Worm (Caenorhabditis elegans): Measurements from ENCODE around the gene T07D4.2.

The T07D4.2 gene

DNA sequence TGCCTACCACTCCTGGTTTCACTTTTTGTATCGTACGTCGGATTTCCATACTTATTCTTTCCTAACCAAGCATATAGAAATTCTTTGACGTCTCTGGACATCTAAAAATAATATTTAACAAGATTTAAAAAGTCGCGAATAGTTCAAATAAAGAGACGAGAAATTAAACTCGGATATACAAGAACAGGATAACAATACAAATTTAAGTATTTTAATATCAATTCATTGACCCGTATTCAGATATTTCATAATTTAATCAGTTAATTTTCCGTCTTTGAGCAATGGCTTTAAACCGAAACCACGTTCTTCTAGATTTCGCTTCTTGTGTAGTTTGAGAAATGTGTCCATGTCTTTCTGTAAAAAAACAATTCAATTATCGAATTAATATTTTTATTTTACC, 9.8 kb upstream of the T07D4.2 start, which contains the start of gene rha-1:
rha-1 (minus strand) TSS at position 101 of the 400 bp plus-strand sequence.
- TF ChIP-seq ZK546.5 (tag; optimal IDR thresholded peaks at IDR 0.05) (no peak), nhr-10 (tag; optimal IDR thresholded peaks at IDR 0.05) (no peak), dmd-4 (tag; optimal IDR thresholded peaks at IDR 0.05) (no peak), ztf-1 (GFP tag; conservative IDR thresholded peaks at IDR 0.05) (no peak), lin-39 (tag; optimal IDR thresholded peaks at IDR 0.05) (no peak), blmp-1 (tag; optimal IDR thresholded peaks at IDR 0.05; ENCODE audit: insufficient read depth) (no peak), mab-5 (tag; optimal IDR thresholded peaks at IDR 0.05) (no peak), nhr-129 (tag; optimal IDR thresholded peaks at IDR 0.05) (no peak), ceh-82 (tag; optimal IDR thresholded peaks at IDR 0.05) (no peak), unc-55 (GFP tag; optimal IDR thresholded peaks at IDR 0.05) (no peak), snpc-4 (tag; optimal IDR thresholded peaks at IDR 0.05) (no peak), skn-1 (tag; optimal IDR thresholded peaks at IDR 0.05) (no peak)

ce11 chrII:8878528-8878927, 4.8 kb upstream of the T07D4.2 start:
- no peak for TF ChIP-seq mbf-1 (tag; optimal IDR thresholded peaks at IDR 0.05)
- no peak for TF ChIP-seq egl-27 (tag; optimal IDR thresholded peaks at IDR 0.05)
- TF ChIP-seq C34F6.9 (tag; optimal IDR thresholded peaks at IDR 0.05) = no peak
- TF ChIP-seq lsy-2 (tag; optimal IDR thresholded peaks at IDR 0.05) = no peak
- no peak for TF ChIP-seq blmp-1 (tag; optimal IDR thresholded peaks at IDR 0.05; ENCODE audit: insufficient read depth)
- no peak for TF ChIP-seq elt-3 (tag; optimal IDR thresholded peaks at IDR 0.05)
- no peak for TF ChIP-seq ZK546.5 (tag; optimal IDR thresholded peaks at IDR 0.05)
- TF ChIP-seq ama-1 (optimal IDR thresholded peaks at IDR 0.05) = no peak
- TF ChIP-seq ceh-82 (tag; optimal IDR thresholded peaks at IDR 0.05) = no peak
- no peak for TF ChIP-seq ztf-11 (tag; optimal IDR thresholded peaks at IDR 0.05)
- no peak for TF ChIP-seq ceh-16 (tag; optimal IDR thresholded peaks at IDR 0.05)
- no peak for TF ChIP-seq nhr-21 (tag; optimal IDR thresholded peaks at IDR 0.05)
- no peak for TF ChIP-seq Y55F3AM.14 (GFP tag; optimal IDR thresholded peaks at IDR 0.05)

ce11 chrII:8877032-8877985, 3.6 kb upstream of the T07D4.2 start:
- TF ChIP-seq snpc-4 (tag; optimal IDR thresholded peaks at IDR 0.05) = peak; percentile 67
- no peak for TF ChIP-seq alr-1 (tag; optimal IDR thresholded peaks at IDR 0.05)

DNA sequence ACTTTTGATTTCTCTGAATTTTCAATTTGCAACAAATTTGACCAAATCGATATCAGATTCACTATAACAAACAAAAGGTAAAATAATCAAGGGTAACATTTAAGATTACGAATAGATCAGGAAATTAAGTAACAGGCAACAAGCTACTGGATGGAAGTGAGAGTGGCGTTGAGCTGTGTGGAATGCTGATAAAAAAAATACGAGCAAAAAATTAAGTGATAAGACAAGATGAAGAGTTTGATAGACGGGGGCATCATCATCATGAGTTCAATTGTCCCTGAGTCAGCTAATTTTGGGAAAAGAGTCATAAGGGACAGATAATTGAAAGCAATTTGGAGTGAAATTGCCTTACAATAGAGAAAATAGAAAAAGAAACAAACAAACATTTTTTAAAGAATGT, 6.9 kb downstream of the T07D4.2 start:
- no peak for TF ChIP-seq nhr-12 (tag; optimal IDR thresholded peaks at IDR 0.05)
- TF ChIP-seq crh-2 (tag; optimal IDR thresholded peaks at IDR 0.05) = peak; percentile 9
- peak; percentile 93 for TF ChIP-seq fos-1 (tag; optimal IDR thresholded peaks at IDR 0.05)
- no peak for TF ChIP-seq sma-9 (GFP tag; optimal IDR thresholded peaks at IDR 0.05)
- TF ChIP-seq sma-9 (tag; optimal IDR thresholded peaks at IDR 0.05) = no peak
- no peak for TF ChIP-seq peb-1 (tag; optimal IDR thresholded peaks at IDR 0.05)

DNA sequence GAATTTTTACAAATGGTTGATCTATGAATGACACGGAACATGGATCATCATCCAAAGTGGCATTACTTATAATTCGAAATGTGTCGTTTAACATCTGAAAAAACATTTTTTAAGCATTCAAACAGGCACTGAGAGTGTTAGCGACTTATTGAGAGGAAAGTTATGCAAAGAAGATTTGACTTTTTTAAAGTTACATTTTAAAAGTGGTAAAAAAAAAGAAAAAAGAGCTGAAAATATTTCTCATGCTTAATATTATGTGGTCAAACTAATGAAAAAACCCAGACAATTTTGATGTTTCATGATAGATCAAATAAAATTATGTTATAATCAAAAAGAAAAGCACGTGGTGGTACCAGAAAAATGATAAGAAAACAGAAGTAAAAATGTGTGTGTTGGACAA, 8.7 kb downstream of the T07D4.2 start, which contains the start of gene npr-20:
npr-20 (minus strand) TSS at position 101 of the 400 bp plus-strand sequence.
- TF ChIP-seq elt-1 (tag; optimal IDR thresholded peaks at IDR 0.05) (no peak), alr-1 (tag; optimal IDR thresholded peaks at IDR 0.05) (no peak), lin-39 (tag; optimal IDR thresholded peaks at IDR 0.05) (no peak), fos-1 (tag; optimal IDR thresholded peaks at IDR 0.05) (no peak), peb-1 (tag; optimal IDR thresholded peaks at IDR 0.05) (no peak), blmp-1 (tag; optimal IDR thresholded peaks at IDR 0.05; ENCODE audit: insufficient read depth) (no peak), nhr-21 (tag; optimal IDR thresholded peaks at IDR 0.05) (no peak), sma-9 (GFP tag; optimal IDR thresholded peaks at IDR 0.05) (no peak), sma-9 (tag; optimal IDR thresholded peaks at IDR 0.05) (no peak), nhr-129 (tag; optimal IDR thresholded peaks at IDR 0.05) (no peak)

DNA sequence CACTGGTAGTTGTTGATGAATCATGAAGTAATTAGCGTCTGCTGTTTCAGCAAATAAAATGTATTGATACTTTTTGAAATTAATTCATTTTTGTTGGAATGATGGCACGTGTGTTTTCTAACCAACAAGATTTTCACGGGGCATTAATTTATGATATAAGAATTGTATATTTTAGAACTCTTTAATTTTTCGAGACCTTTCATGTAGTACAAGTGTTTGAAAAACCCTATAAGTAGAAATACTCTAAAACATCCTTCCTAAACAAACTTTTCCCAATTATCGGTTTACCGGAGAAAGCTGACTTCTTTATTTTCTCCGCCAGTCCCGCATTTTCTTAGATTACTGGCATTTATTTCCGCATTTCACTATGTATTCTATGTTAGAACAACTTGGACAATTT, 14.1 kb downstream of the T07D4.2 start, which contains the start of gene snb-6:
snb-6 (minus strand) TSS at position 101 of the 400 bp plus-strand sequence.
- TF ChIP-seq mdl-1 (tag; optimal IDR thresholded peaks at IDR 0.05) (no peak), nhr-12 (tag; optimal IDR thresholded peaks at IDR 0.05) (no peak), mbf-1 (tag; optimal IDR thresholded peaks at IDR 0.05) (no peak), nhr-23 (tag; optimal IDR thresholded peaks at IDR 0.05) (no peak)
